Worm (Caenorhabditis elegans) whole organism, early embryonic: ENCODE measurements around the gene C14B9.10.

Experiments
- B0310.2 ChIP-seq: sonication (generic microtip); optimal IDR thresholded peaks from 2 replicates; lab custom pipeline; 2016; ENCODE audit warnings: mild to moderate bottlenecking, missing genetic modification characterization, missing compliant biosample characterization
- F13C5.2 ChIP-seq: sonication (generic microtip); optimal IDR thresholded peaks from 2 replicates; lab custom pipeline; 2017; ENCODE audit warnings: mild to moderate bottlenecking, missing genetic modification characterization, inconsistent platforms, missing compliant biosample characterization
- aly-1 ChIP-seq: sonication (generic microtip); optimal IDR thresholded peaks from 2 replicates; lab custom pipeline; 2016; ENCODE audit warnings: missing genetic modification characterization, missing compliant biosample characterization
- ama-1 ChIP-seq: fragments of 150-350 bp; optimal IDR thresholded peaks from 2 replicates; lab custom pipeline; 2014
- ceh-13 ChIP-seq: fragments of 200-800 bp; sonication (Bioruptor generic); optimal IDR thresholded peaks from 2 replicates; lab custom pipeline; 2018; ENCODE audit warnings: mild to moderate bottlenecking, missing genetic modification characterization, missing compliant biosample characterization
- ceh-36 ChIP-seq: sonication (generic microtip); optimal IDR thresholded peaks from 2 replicates; lab custom pipeline; 2016; ENCODE audit warnings: missing genetic modification characterization, inconsistent platforms, missing compliant biosample characterization
- ets-7 ChIP-seq: sonication (generic microtip); optimal IDR thresholded peaks from 2 replicates; lab custom pipeline; 2016; ENCODE audit warnings: missing genotype, missing genetic modification characterization, missing compliant biosample characterization
- flt-1 ChIP-seq: fragments of 200-800 bp; sonication (Bioruptor generic); IDR thresholded peaks from 2 replicates; pipeline ENCODE4 v1.3.6; 2022; ENCODE audit warnings: missing genetic modification characterization, missing compliant biosample characterization
- hmbx-1 ChIP-seq: sonication (generic microtip); optimal IDR thresholded peaks from 2 replicates; lab custom pipeline; 2016; ENCODE audit warnings: mild to moderate bottlenecking, missing genetic modification characterization, missing compliant biosample characterization
- hmg-4 ChIP-seq: fragments of 200-800 bp; sonication (Bioruptor generic); optimal IDR thresholded peaks from 2 replicates; lab custom pipeline; 2018; ENCODE audit warnings: mild to moderate bottlenecking, missing genetic modification characterization, missing compliant biosample characterization
- hnd-1 ChIP-seq: sonication (generic microtip); optimal IDR thresholded peaks from 2 replicates; lab custom pipeline; 2016; ENCODE audit warnings: missing genetic modification characterization, missing compliant biosample characterization
- pes-1 ChIP-seq: fragments of 200-800 bp; sonication (Bioruptor generic); IDR thresholded peaks from 2 replicates; pipeline ENCODE4 v1.3.6; 2022; ENCODE audit warnings: missing genetic modification reagents, missing genetic modification characterization, missing compliant biosample characterization
- scrt-1 ChIP-seq: fragments of 200-800 bp; sonication (Bioruptor generic); IDR thresholded peaks from 2 replicates; pipeline ENCODE4 v1.3.6; 2022; ENCODE audit warnings: missing genetic modification characterization, missing compliant biosample characterization
- sea-1 ChIP-seq: fragments of 200-800 bp; sonication (Bioruptor generic); conservative IDR thresholded peaks from 2 replicates; pipeline ENCODE4 v1.3.6; 2022; ENCODE audit warnings: missing genetic modification characterization, missing compliant biosample characterization
- tbx-11 ChIP-seq: fragments of 200-800 bp; sonication (Bioruptor generic); IDR thresholded peaks from 2 replicates; pipeline ENCODE4 v1.3.6; 2022; ENCODE audit warnings: missing genetic modification characterization, missing compliant biosample characterization
- tbx-37 ChIP-seq: fragments of 200-800 bp; sonication (Bioruptor generic); conservative IDR thresholded peaks from 2 replicates; pipeline ENCODE4 v1.3.6; 2022; ENCODE audit warnings: missing genetic modification reagents, missing genetic modification characterization, missing compliant biosample characterization
- tra-4 ChIP-seq: sonication (generic microtip); optimal IDR thresholded peaks from 2 replicates; lab custom pipeline; 2017; ENCODE audit warnings: missing genetic modification characterization, missing compliant biosample characterization

C14B9.10 gene

ce11 chrIII:8117155-8117554 is 13.5 kb upstream of the C14B9.10 start:
- TF ChIP-seq flt-1 (GFP tag; lab: Robert Waterston, UW), result no peak
- no peak for TF ChIP-seq scrt-1 (GFP tag; lab: Robert Waterston, UW)
- no peak for TF ChIP-seq hmg-4 (GFP tag; lab: Kevin White, UChicago)
- no peak for TF ChIP-seq ets-7
- TF ChIP-seq hmbx-1 (tag; lab: Kevin White, UChicago), result no peak
- TF ChIP-seq hnd-1 (tag; lab: Kevin White, UChicago), result no peak
- TF ChIP-seq aly-1 (tag; lab: Kevin White, UChicago), result no peak
- TF ChIP-seq sea-1, result no peak
- TF ChIP-seq pes-1 (GFP tag; lab: Robert Waterston, UW), result no peak
- TF ChIP-seq tbx-11 (GFP tag; lab: Robert Waterston, UW), result no peak
- TF ChIP-seq tra-4 (tag; lab: Kevin White, UChicago), result no peak
- TF ChIP-seq B0310.2 (tag; lab: Kevin White, UChicago), result no peak
- TF ChIP-seq ceh-36 (tag; lab: Kevin White, UChicago), result no peak
- TF ChIP-seq ama-1 (lab: Kevin White, UChicago), result no peak
- no peak for TF ChIP-seq ceh-13 (GFP tag; lab: Kevin White, UChicago)
- TF ChIP-seq F13C5.2 (tag; lab: Kevin White, UChicago), result no peak
- TF ChIP-seq tbx-37 (GFP tag; lab: Robert Waterston, UW), result no peak

ce11 chrIII:8121132-8121531 is 9.5 kb upstream of the C14B9.10 start, which contains the start of gene gei-8:
Gene gei-8 (minus strand): TSS chrIII:8121232.
- TF ChIP-seq ama-1 (lab: Kevin White, UChicago) (no peak), ets-7 (no peak), scrt-1 (GFP tag; lab: Robert Waterston, UW) (no peak), tbx-11 (GFP tag; lab: Robert Waterston, UW) (no peak), ceh-13 (GFP tag; lab: Kevin White, UChicago) (no peak), F13C5.2 (tag; lab: Kevin White, UChicago) (no peak), hnd-1 (tag; lab: Kevin White, UChicago) (no peak), tbx-37 (GFP tag; lab: Robert Waterston, UW) (no peak), pes-1 (GFP tag; lab: Robert Waterston, UW) (no peak), tra-4 (tag; lab: Kevin White, UChicago) (no peak), sea-1 (no peak), aly-1 (tag; lab: Kevin White, UChicago) (no peak), hmg-4 (GFP tag; lab: Kevin White, UChicago) (no peak), ceh-36 (tag; lab: Kevin White, UChicago) (no peak), B0310.2 (tag; lab: Kevin White, UChicago) (no peak), flt-1 (GFP tag; lab: Robert Waterston, UW) (no peak), hmbx-1 (tag; lab: Kevin White, UChicago) (no peak)

DNA sequence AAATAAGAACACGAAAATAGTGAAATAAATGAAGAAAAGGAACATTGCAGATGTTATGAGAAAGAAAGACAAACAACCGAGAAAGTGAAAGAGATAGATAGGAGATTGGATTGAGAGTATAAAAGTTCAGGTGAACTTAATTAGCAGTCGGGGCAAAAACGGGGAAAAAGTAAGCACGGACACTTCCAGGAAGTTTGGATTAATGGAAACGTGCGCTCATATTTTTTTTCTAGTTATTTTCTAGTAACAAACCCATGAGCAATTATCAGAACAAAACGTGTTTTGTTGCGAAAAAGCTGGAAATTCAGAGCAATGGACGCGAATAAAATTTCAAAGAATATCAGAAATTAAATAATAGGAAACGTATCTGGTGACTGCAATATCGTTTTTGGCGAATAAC is 8.7 kb upstream of the C14B9.10 start:
- TF ChIP-seq tbx-37 (GFP tag; lab: Robert Waterston, UW), result no peak
- TF ChIP-seq pes-1 (GFP tag; lab: Robert Waterston, UW), result no peak
- no peak for TF ChIP-seq B0310.2 (tag; lab: Kevin White, UChicago)
- no peak for TF ChIP-seq hnd-1 (tag; lab: Kevin White, UChicago)
- TF ChIP-seq tra-4 (tag; lab: Kevin White, UChicago), result no peak
- no peak for TF ChIP-seq ama-1 (lab: Kevin White, UChicago)
- no peak for TF ChIP-seq hmg-4 (GFP tag; lab: Kevin White, UChicago)
- TF ChIP-seq sea-1, result no peak
- TF ChIP-seq scrt-1 (GFP tag; lab: Robert Waterston, UW), result no peak

ce11 chrIII:8124323-8124722 is 6.3 kb upstream of the C14B9.10 start:
- TF ChIP-seq hnd-1 (tag; lab: Kevin White, UChicago) (no peak), hmg-4 (GFP tag; lab: Kevin White, UChicago) (peak; percentile 27), F13C5.2 (tag; lab: Kevin White, UChicago) (peak; percentile 30)

DNA sequence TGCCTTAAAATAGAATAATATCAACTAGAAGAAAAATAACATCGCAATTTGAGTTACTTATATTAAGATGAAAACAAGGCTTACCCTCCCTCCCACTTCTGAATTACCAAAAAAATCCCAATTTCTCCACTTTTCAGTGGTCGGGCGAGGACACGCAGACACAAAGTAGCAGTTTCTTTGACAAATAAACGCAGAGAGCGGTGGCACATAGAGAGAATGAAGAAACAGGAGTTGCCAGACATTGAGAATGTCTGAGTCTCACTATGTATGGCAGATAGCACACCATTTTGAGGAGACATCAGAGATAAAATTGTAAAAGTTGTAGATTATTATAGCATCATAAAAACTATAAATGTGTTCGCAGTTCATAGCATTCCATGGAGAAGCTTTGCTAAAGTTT is 5.4 kb upstream of the C14B9.10 start:
- no peak for TF ChIP-seq tbx-11 (GFP tag; lab: Robert Waterston, UW)
- peak; percentile 62 for TF ChIP-seq F13C5.2 (tag; lab: Kevin White, UChicago)
- no peak for TF ChIP-seq ceh-13 (GFP tag; lab: Kevin White, UChicago)

- no peak for TF ChIP-seq tbx-11 (GFP tag; lab: Robert Waterston, UW)
- peak; percentile 71 for TF ChIP-seq hmg-4 (GFP tag; lab: Kevin White, UChicago)
- TF ChIP-seq scrt-1 (GFP tag; lab: Robert Waterston, UW), result no peak
- peak; percentile 26 for TF ChIP-seq aly-1 (tag; lab: Kevin White, UChicago)
- TF ChIP-seq F13C5.2 (tag; lab: Kevin White, UChicago), result peak; percentile 58
- TF ChIP-seq sea-1, result peak; percentile 54; the same call in 1 of the 2 replicates
Observed at ce11 chrIII:8126978-8127377, 3.7 kb upstream of the C14B9.10 start.

ce11 chrIII:8129195-8129594 is 1.5 kb upstream of the C14B9.10 start:
- TF ChIP-seq aly-1 (tag; lab: Kevin White, UChicago), result no peak
- no peak for TF ChIP-seq pes-1 (GFP tag; lab: Robert Waterston, UW)
- no peak for TF ChIP-seq B0310.2 (tag; lab: Kevin White, UChicago)
- no peak for TF ChIP-seq sea-1
- TF ChIP-seq ets-7, result no peak
- TF ChIP-seq tbx-37 (GFP tag; lab: Robert Waterston, UW), result no peak
- no peak for TF ChIP-seq F13C5.2 (tag; lab: Kevin White, UChicago)

DNA sequence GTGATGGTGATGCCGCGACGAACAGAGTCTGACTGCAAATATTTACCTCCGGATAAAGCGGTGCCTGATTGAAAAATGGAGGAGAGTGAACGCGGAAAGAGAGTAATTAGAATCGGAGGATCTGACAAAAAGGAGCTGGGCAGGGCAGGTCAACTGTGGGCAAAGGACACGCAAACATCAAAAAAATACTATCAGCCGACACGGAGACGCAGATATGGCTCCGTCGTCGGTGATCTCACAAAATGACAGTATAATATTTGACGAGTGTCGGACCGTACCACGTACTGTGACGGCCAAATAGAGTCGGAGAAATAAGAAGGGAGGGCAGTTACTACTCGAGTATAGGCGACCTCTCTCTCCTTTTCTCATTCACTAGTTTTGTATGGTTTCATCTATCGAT is 1.8 kb downstream of the C14B9.10 start:
- TF ChIP-seq scrt-1 (GFP tag; lab: Robert Waterston, UW) (no peak), hmg-4 (GFP tag; lab: Kevin White, UChicago) (peak; percentile 51), aly-1 (tag; lab: Kevin White, UChicago) (no peak), B0310.2 (tag; lab: Kevin White, UChicago) (no peak), ama-1 (lab: Kevin White, UChicago) (no peak), ceh-36 (tag; lab: Kevin White, UChicago) (no peak)
